Fruit fly (Drosophila melanogaster) whole organism, larva: ENCODE measurements around the gene tbc.

ENCODE experiments used
- noc ChIP-seq: fragments of 200-800 bp; sonication (Bioruptor generic); optimal IDR thresholded peaks from 3 replicates; lab custom pipeline; 2019; ENCODE audit warnings: missing biosample characterization, mild to moderate bottlenecking, missing genetic modification characterization, moderate library complexity

The tbc gene

DNA sequence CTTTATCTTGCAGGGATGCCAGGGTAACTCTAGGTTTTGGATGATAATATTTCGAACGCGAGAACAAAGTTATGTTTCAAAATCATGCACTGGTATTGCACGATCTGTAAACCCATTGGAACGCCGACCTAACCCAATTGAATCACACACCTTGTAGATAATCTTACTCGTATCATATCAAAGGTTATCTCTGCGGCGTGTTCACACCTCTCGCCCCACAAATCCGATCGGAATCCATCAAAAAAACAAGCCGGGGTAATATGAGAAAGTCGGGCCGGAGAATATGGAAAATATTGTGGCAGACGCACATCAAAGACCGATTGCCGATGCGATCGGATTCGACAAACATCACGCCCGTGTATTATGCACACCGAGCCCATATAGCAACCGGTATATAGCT, 46.0 kb downstream of the tbc start:
- TF ChIP-seq noc: no peak

DNA sequence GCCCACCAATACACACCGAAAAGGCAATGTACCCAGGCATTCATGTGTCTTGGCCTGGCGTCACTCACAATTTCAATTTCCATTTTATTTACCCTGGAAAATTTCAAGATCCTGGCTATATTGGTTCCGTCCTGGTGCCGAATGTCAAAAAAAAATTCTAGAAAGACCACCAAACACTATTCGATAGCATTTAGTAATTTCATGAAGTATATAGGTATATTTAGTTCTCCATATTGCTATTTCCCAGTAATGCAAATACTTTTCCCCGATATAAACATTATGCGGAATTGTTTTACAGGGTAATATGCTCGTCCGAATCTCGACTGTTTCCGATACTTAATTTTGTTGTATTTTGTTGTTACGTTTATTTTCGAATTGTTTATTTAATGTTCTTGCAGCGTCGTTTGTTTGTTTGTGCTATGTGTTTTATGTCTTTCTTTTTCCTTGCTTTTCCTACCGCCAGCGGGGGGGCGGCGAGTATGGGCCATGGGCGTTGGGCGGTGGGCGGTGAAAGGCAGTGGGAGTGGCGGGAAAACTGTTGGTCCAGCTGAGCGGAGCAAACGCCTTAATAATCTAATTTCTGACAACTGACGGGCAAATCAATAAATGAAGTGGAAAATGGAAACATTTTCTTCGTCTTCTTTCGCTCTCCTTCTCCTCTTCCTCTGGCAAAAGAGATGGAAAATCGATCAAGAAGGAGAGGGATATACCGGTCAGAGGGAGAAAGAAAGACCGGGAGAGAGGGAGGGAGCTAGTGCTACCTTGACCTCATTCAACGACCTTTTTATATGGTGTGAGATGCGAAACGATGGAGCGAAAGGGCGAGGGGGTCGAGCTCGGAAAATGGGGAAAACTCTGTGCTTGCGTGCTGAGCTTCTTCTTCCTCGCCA, 46.9 kb downstream of the tbc start:
- TF ChIP-seq noc: peak; percentile 23

DNA sequence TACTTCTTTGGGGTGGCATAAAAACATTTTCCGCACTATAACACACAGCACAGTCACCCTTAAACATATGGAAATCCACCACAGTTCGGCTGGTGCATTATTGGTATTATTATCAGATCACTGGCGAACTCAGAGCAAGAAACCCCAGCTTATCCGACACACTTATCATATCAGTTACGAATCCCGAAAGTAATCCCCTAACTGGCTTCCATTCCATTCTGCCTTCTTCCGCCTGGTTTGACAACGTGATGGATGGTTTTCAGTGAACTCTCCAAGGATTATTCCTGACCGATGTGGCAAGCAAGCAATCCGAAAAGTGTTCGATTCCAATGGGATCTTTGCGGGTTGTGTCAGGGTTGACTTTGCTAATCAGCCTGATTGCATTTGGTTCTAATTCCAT, 49.9 kb downstream of the tbc start:
- TF ChIP-seq noc: no peak

DNA sequence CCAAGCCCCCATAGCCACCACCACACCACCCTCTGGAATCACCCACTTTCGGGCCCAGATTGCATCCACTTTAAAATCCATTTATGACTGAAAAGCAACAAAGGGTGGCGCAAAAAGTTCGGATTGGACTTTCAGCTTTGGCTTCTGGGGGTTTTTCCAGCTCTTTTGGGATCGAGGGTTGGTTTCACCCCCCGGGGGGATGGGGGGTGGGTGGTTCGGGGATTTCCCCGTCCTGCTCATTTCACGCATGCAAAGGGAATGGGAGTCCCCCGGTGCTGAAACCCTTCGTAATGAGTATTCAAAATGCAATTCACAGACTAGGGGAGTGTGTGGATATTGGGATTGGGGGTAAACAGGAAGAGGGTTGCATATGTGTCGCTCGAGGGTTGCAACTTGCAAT, 50.7 kb downstream of the tbc start:
- no peak for TF ChIP-seq noc

DNA sequence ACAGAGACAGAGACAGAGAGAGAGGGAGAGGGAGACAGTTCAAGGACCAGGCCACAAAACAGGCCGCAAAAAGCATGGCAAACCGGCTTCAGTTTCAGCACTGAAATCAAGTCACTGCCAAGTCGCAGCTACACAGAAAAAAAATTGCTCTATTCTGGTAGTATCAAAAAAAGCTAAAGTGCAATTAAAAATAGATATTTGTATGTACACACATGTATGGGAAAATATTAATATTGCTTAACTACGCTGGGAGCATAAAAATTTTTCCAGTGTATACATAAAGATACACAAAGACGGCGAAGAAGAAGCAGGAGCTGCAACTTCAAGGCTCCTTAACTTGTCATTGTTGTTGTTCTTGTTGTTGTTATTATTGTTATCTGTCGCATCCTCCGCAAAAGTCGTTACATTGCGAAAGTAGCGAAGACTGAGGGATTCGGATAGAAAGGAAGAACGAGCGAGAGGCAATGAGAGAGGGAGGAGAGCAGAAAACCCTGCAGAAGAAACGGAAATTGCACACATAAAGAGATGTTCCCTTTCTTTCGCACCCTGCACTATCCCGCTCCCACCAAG, 52.0 kb downstream of the tbc start:
- TF ChIP-seq noc: no peak

DNA sequence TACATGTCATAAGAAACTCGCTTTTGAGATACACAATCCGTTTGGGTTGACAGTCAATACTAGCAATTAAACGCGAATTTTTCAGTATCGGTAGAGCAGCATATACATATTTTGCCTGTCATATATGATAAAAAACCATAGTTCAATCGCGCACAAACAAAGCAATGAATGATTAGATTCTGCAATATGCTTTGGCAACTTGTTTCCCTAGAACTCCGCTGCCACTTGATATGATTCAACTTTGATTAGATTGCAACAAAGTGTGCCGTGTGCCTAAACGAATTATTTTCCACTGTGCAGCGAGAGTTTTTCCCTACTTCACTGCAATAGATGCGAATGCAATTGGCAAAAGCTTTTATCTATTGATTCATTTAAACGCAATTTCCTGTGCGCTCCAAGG, 52.5 kb downstream of the tbc start:
- no peak for TF ChIP-seq noc

DNA sequence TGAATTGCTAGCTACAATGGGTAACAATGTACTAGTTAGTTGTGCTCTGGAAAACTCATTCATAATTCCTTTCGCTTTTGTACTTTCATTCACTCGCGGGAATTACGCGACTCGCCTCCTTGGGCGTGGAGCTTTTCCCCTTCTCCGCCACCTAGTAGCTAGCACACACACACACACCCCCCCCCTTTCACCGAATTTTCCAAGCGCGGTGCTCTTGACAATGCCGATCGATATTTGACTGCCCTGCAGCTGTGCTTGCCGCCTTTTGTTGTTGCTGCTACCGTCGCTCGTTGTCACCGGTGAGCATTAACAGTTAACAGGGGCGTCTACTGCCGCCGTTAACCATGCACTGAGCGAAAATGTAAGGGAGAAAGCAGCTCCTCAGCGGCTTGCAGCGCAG, 53.1 kb downstream of the tbc start:
- TF ChIP-seq noc: no peak

DNA sequence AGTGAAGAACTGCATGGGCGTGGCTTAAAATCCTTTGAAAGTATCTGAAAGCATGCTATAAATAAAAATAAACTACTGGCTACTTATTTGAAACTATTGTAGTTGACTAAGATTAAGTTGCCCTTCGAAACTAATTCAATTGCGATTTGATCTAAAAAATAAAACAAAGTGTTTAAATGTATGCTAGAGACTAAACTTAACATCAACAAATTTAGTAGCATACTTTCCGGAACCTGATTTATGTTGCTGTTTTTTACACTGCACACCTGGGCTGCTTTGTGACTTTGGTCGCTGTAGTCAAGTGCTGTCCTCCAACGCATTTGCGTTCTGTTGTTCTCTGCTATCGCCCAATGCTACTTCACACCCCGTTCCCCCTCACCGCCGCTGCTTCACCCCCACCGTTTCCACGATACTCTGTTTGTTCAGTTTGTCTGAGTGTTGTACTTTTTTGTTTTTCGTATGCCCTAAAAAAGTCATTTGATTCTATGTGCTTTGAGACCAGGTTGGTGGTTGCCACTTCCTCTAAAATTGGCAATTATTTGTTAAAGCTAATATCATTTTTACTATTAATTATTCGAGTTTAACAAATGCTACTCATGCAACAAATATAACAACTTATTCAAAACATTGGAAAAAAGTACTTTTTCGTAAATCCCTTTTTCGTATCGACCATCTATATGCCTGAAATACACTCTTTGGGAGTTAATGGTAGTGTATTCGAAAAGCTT, 53.8 kb downstream of the tbc start:
- peak; percentile 69 for TF ChIP-seq noc

DNA sequence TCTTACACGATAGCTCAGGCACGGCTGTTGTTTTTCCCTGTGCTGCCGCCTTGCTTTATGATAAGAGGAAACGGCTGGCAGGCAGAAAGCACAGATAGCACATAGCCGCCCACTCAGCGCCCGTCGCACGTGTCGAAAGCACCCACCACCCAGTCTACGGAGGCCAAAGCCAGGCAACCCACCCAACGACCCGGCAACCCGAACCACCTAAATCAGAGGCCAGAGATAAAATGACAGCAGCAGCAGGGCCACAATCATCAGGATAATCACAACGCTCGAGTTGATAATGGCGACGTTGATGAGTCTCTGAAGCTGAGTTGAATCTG, 54.3 kb downstream of the tbc start:
- no peak for TF ChIP-seq noc

DNA sequence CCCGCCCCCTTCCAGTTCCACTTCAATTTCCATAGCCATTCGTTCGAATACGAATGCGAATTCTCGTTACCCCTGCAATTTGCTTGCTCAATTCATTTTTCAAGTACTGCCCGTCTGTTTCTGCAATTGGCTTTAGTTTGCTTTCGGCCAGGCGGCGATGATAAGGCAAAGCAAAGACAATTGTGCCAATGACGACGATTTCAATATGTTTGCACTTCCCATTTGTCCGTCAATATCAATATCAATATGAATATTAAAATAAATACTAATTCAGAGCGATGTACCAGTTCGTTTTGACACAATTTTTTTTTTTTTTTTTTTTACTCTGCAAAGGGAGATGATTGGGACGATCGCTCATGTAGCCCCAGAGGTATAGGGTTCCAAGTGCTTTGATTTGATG, 56.8 kb downstream of the tbc start:
- TF ChIP-seq noc: no peak

DNA sequence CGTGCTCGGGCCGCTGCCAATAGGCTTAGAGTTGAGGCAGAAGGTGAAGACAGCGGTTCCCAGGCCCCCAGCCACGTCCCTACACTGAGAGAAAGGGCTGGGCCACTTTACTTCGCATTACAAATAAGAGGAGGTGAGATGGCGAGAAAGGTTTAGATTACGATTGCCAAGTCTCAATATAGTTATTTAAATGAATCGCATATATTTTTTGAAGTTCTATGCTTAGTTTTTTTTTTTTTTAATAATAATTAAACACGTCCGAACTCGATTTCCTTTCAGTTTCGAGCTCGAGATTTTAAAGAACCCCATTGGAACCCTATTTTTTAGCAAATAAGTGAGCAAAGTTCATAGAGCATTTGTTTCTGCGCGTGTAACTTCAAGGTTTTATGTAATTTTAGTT, 58.7 kb downstream of the tbc start:
- no peak for TF ChIP-seq noc

DNA sequence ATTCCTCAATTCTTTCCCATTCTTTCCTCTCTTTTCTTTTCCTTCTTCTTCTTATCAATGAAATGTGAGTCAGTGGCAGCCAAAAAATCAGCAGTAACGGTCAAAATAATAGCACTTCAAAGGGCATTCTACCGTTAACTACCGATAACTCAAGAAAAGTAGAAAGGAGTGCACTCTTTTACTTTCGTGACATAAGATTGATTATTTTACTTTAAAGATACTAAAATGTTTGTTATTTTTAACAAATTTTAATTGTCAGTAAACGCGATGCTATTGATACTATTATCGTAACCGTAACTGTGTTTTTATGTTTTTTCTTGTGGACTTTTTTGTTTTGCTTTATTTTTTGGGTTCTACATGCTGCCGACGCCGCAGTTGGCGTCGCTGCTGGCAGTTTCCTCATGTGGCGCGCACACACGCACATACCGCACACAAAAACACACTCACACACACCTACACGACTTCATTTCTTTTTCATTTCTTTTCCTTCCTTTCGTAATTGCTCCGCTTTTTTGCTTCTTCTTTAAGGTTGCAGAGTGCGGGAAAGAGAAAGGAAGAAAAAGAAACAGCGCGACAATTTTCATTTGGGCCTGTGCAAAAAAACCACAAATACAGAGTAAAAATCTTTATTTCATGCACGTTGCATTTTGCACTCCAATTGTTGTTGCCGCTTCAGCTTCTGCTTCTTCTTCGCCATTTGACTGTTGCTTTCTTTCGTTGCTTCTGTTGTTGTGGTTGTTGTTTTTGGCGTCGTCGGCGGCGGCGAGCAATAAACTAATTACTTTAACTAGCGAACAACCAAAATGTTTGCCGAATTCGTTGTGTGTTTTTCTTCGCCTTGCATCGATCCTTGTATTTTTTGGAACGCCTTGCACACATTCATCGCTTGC, 60.6 kb downstream of the tbc start:
- TF ChIP-seq noc: peak; percentile 10

DNA sequence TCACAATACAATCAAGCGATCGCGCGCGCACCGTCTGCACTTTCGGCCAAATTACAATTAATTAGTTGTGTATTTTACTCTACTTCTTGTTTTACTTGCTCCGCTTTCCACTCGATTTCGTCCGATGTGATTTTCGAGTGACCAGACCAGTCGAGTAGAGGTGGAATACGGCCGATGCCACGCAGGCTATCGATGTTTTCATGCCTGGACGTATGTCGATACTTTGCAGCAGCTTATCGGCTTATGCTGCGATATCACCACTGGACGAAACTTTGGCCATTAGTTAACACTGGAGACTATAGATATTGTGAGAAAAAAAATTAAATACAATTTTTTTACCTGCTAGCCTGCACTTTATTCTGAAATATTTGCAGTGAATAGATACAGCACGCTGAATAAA, 61.4 kb downstream of the tbc start, which contains the start of gene RhoGAP19D:
RhoGAP19D (minus strand) TSS at position 155 of the 400 bp plus-strand sequence.
- TF ChIP-seq noc: peak; percentile 5

DNA sequence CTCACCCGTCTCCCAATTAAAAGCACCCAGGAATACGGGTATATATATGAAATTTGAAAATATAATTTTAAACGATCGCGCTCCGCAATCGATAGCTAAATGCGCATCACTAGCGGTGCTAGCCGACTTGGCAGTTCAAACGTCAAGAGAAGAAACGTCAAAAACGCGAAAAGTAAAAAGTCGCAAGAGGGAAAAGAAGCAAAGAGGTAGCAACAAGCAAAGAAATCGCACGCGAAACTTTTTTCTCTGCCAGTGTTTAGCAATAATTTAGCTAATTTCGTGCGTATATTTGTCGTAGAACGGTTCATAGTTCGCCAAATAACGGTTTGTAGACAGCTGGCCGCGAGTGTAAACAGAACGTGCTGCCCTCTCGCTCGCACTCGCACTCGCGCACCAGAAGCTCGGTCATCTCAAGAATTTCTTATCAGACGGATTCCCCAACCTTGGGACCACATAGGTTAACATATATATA, 62.3 kb downstream of the tbc start, which contains the start of gene CG1812:
CG1812 (plus strand) TSS at position 163 of the 472 bp plus-strand sequence.
- peak; percentile 50 for TF ChIP-seq noc
